Worm (Caenorhabditis elegans) whole organism, midembryonic: ENCODE results near the gene C32D5.14.

Experiments
- T22C8.4 ChIP-seq: fragments of 200-800 bp; sonication (Bioruptor generic); IDR thresholded peaks from 2 replicates; pipeline ENCODE4 v1.3.6; 2022; ENCODE audit warnings: missing genetic modification characterization, missing compliant biosample characterization
- flt-1 ChIP-seq: fragments of 200-800 bp; sonication (Bioruptor generic); IDR thresholded peaks from 2 replicates; pipeline ENCODE4 v1.3.6; 2022; ENCODE audit warnings: missing genetic modification characterization, missing compliant biosample characterization
- ref-1 ChIP-seq: fragments of 200-800 bp; sonication (Bioruptor generic); conservative IDR thresholded peaks from 2 replicates; pipeline ENCODE4 v1.3.6; 2022; ENCODE audit warnings: missing genetic modification reagents, missing genetic modification characterization, missing compliant biosample characterization
- tab-1 ChIP-seq: fragments of 200-800 bp; sonication (Bioruptor generic); IDR thresholded peaks from 2 replicates; pipeline ENCODE4 v1.3.6; 2022; ENCODE audit warnings: missing genetic modification characterization, missing compliant biosample characterization
- ztf-23 ChIP-seq: fragments of 200-800 bp; sonication (Bioruptor generic); IDR thresholded peaks from 2 replicates; pipeline ENCODE4 v1.3.6; 2022; ENCODE audit warnings: missing genetic modification reagents, missing genetic modification characterization, missing compliant biosample characterization
- ztf-29 ChIP-seq: fragments of 200-800 bp; sonication (Bioruptor generic); IDR thresholded peaks from 2 replicates; pipeline ENCODE4 v1.3.6; 2022; ENCODE audit warnings: missing genetic modification reagents, missing genetic modification characterization, missing compliant biosample characterization

DNA sequence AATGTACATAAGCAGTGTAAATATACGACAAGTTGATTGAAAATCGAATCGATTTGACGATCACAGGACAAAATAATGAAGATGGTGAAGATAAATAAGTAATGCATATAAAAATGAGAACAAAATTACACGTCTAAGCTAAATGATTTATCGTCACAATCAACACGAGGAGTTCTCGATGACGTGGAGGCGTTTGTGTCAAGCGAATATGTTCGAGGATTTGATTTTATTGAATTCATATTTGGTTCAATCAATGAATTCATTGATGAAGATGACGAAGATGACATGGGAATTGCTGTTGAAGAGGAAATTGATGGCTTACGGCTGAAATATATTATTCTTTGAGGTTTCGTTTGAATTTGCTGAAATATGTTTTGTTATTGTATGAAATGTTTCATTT, 42.8 kb upstream of the C32D5.14 start, which contains the start of gene nyn-3:
- no peak for TF ChIP-seq tab-1
- TF ChIP-seq T22C8.4 = no peak
- TF ChIP-seq ztf-29 = no peak
- no peak for TF ChIP-seq flt-1
- TF ChIP-seq ref-1 (GFP tag; lab: Robert Waterston, UW) = no peak
- no peak for TF ChIP-seq ztf-23 (GFP tag; lab: Robert Waterston, UW)
